Worm (Caenorhabditis elegans) whole organism, L1 larva: Measurements from ENCODE around the gene mlc-5.

ENCODE experiments used
- C04F5.9 ChIP-seq: sonication (generic microtip); optimal IDR thresholded peaks from 2 replicates; lab custom pipeline; 2016; ENCODE audit warnings: missing genetic modification characterization, missing compliant biosample characterization
- F16B12.6 ChIP-seq: fragments of 150-350 bp; optimal IDR thresholded peaks from 2 replicates; lab custom pipeline; 2014; ENCODE audit warnings: missing biosample characterization, missing genetic modification characterization
- aha-1 ChIP-seq: fragments of 150-350 bp; optimal IDR thresholded peaks from 2 replicates; lab custom pipeline; 2014; ENCODE audit warnings: missing biosample characterization, missing genetic modification characterization
- alr-1 ChIP-seq: fragments of 200-800 bp; sonication (Bioruptor generic); optimal IDR thresholded peaks from 2 replicates; lab custom pipeline; 2018; ENCODE audit warnings: borderline replicate concordance, mild to moderate bottlenecking, missing genetic modification characterization, missing compliant biosample characterization
- aly-2 ChIP-seq: fragments of 150-350 bp; optimal IDR thresholded peaks from 2 replicates; lab custom pipeline; 2014; ENCODE audit warnings: missing biosample characterization, missing genetic modification characterization
- ama-1 ChIP-seq: fragments of 150-350 bp; optimal IDR thresholded peaks from 2 replicates; lab custom pipeline; 2014
- blmp-1 ChIP-seq: fragments of 150-350 bp; optimal IDR thresholded peaks from 2 replicates; lab custom pipeline; 2014; ENCODE audit warnings: missing biosample characterization, missing genetic modification characterization
- ceh-8 ChIP-seq: fragments of 200-800 bp; sonication (Bioruptor generic); optimal IDR thresholded peaks from 2 replicates; lab custom pipeline; 2018; ENCODE audit warnings: mild to moderate bottlenecking, missing genetic modification characterization, moderate library complexity, missing compliant biosample characterization
- efl-1 ChIP-seq, 4 experiments: fragments of 150-350 bp; optimal IDR thresholded peaks in 3 of 4; peaks in 1 of 4; 1 replicate in 1 of 4; 2 replicates in 3 of 4; lab custom pipeline; 2014; ENCODE audit warnings: missing biosample characterization in 2 of 4, missing genetic modification characterization in 2 of 4, missing genetic modification reagents in 2 of 4
- efl-3 ChIP-seq: fragments of 200-800 bp; sonication (Bioruptor generic); optimal IDR thresholded peaks from 2 replicates; lab custom pipeline; 2018; ENCODE audit warnings: mild to moderate bottlenecking, missing genetic modification characterization, missing compliant biosample characterization
- egl-13 ChIP-seq: sonication (generic microtip); optimal IDR thresholded peaks from 2 replicates; lab custom pipeline; 2016; ENCODE audit warnings: missing genotype, missing genetic modification reagents, missing genetic modification characterization, missing compliant biosample characterization
- elt-3 ChIP-seq, 6 experiments: fragments of 150-350 bp in 1 of 6; sonication (generic microtip); optimal IDR thresholded peaks; 2 replicates each; lab custom pipeline; 2017 to 2018; ENCODE audit warnings: missing biosample characterization in 6 of 6, missing genetic modification characterization in 6 of 6, inconsistent platforms in 1 of 6
- ets-5 ChIP-seq: fragments of 200-800 bp; sonication (Bioruptor generic); IDR thresholded peaks from 2 replicates; pipeline ENCODE4 v1.3.6; 2022; ENCODE audit warnings: missing genetic modification characterization, missing compliant biosample characterization
- fkh-8 ChIP-seq: sonication (generic microtip); optimal IDR thresholded peaks from 2 replicates; lab custom pipeline; 2016; ENCODE audit warnings: mild to moderate bottlenecking, missing genetic modification characterization, missing compliant biosample characterization
- hlh-4 ChIP-seq: sonication (generic microtip); optimal IDR thresholded peaks from 2 replicates; lab custom pipeline; 2016; ENCODE audit warnings: mild to moderate bottlenecking, missing genetic modification characterization, missing compliant biosample characterization
- hpl-2 ChIP-seq: fragments of 150-350 bp; optimal IDR thresholded peaks from 2 replicates; lab custom pipeline; 2014; ENCODE audit warnings: missing biosample characterization, missing genetic modification reagents, missing genetic modification characterization
- irx-1 ChIP-seq: sonication (generic microtip); optimal IDR thresholded peaks from 2 replicates; lab custom pipeline; 2016; ENCODE audit warnings: missing genetic modification characterization, missing compliant biosample characterization
- isw-1 ChIP-seq: fragments of 200-800 bp; sonication (Bioruptor generic); IDR thresholded peaks from 2 replicates; pipeline ENCODE4 v1.3.6; 2022; ENCODE audit warnings: missing genetic modification characterization, missing compliant biosample characterization
- jun-1 ChIP-seq: fragments of 150-350 bp; optimal IDR thresholded peaks from 2 replicates; lab custom pipeline; 2014; ENCODE audit warnings: missing biosample characterization, missing genetic modification reagents, missing genetic modification characterization
- lin-13 ChIP-seq: fragments of 150-350 bp; optimal IDR thresholded peaks from 2 replicates; lab custom pipeline; 2014; ENCODE audit warnings: missing biosample characterization, missing genetic modification reagents, missing genetic modification characterization
- lin-14 ChIP-seq: fragments of 200-800 bp; sonication (Bioruptor generic); optimal IDR thresholded peaks from 2 replicates; lab custom pipeline; 2018; ENCODE audit warnings: mild to moderate bottlenecking, missing genetic modification characterization, moderate library complexity, missing compliant biosample characterization
- lin-15B ChIP-seq: fragments of 150-350 bp; sonication (generic microtip); optimal IDR thresholded peaks from 3 replicates; lab custom pipeline; 2014; ENCODE audit warnings: missing biosample characterization, missing genetic modification characterization
- lin-35 ChIP-seq, 2 experiments: fragments of 150-350 bp; optimal IDR thresholded peaks; 2 replicates each; lab custom pipeline; 2014; ENCODE audit warnings: missing biosample characterization in 2 of 2, missing genetic modification characterization in 2 of 2, missing genetic modification reagents in 2 of 2
- lin-39 ChIP-seq: fragments of 150-350 bp; optimal IDR thresholded peaks from 2 replicates; lab custom pipeline; 2014; ENCODE audit warnings: missing biosample characterization, missing genetic modification reagents, missing genetic modification characterization
- lir-3 ChIP-seq: sonication (generic microtip); optimal IDR thresholded peaks from 2 replicates; lab custom pipeline; 2016; ENCODE audit warnings: mild to moderate bottlenecking, missing genetic modification characterization, moderate library complexity, missing compliant biosample characterization; ENCODE audit not compliant: poor library complexity
- mab-9 ChIP-seq: fragments of 200-800 bp; sonication (Bioruptor generic); IDR thresholded peaks from 2 replicates; pipeline ENCODE4 v1.3.6; 2022; ENCODE audit warnings: missing genetic modification reagents, missing genetic modification characterization, missing compliant biosample characterization
- mef-2 ChIP-seq: fragments of 150-350 bp; optimal IDR thresholded peaks from 2 replicates; lab custom pipeline; 2014; ENCODE audit warnings: missing biosample characterization, missing genetic modification characterization
- mep-1 ChIP-seq: fragments of 150-350 bp; optimal IDR thresholded peaks from 2 replicates; lab custom pipeline; 2014; ENCODE audit warnings: missing biosample characterization, missing genetic modification characterization
- nhr-11 ChIP-seq: fragments of 150-350 bp; optimal IDR thresholded peaks from 2 replicates; lab custom pipeline; 2014; ENCODE audit warnings: missing biosample characterization, missing genetic modification characterization
- nhr-19 ChIP-seq: fragments of 200-800 bp; sonication (Bioruptor generic); conservative IDR thresholded peaks from 2 replicates; pipeline ENCODE4 v1.3.6; 2022; ENCODE audit warnings: missing genetic modification characterization, missing compliant biosample characterization
- nhr-237 ChIP-seq: fragments of 150-350 bp; optimal IDR thresholded peaks from 2 replicates; lab custom pipeline; 2014; ENCODE audit warnings: missing biosample characterization, missing genetic modification characterization
- nhr-47 ChIP-seq: sonication (generic microtip); optimal IDR thresholded peaks from 2 replicates; lab custom pipeline; 2016; ENCODE audit warnings: mild to moderate bottlenecking, missing genetic modification characterization, moderate library complexity, missing compliant biosample characterization
- nhr-71 ChIP-seq: sonication (generic microtip); optimal IDR thresholded peaks from 2 replicates; lab custom pipeline; 2016; ENCODE audit warnings: mild to moderate bottlenecking, missing genetic modification characterization, moderate library complexity, missing compliant biosample characterization
- nhr-76 ChIP-seq: sonication (generic microtip); optimal IDR thresholded peaks from 2 replicates; lab custom pipeline; 2017; ENCODE audit warnings: missing biosample characterization, missing genetic modification characterization
- nhr-84 ChIP-seq: sonication (generic microtip); optimal IDR thresholded peaks from 2 replicates; lab custom pipeline; 2017; ENCODE audit warnings: missing biosample characterization, missing genetic modification characterization
- nhr-90 ChIP-seq: sonication (generic microtip); optimal IDR thresholded peaks from 2 replicates; lab custom pipeline; 2016; ENCODE audit warnings: mild to moderate bottlenecking, missing genetic modification characterization, missing compliant biosample characterization; ENCODE audit not compliant: poor library complexity
- pqm-1 ChIP-seq: sonication (generic microtip); optimal IDR thresholded peaks from 3 replicates; lab custom pipeline; 2017; ENCODE audit warnings: missing biosample characterization, missing genetic modification characterization
- rnt-1 ChIP-seq: sonication (generic microtip); optimal IDR thresholded peaks from 2 replicates; lab custom pipeline; 2016; ENCODE audit warnings: mild to moderate bottlenecking, missing genetic modification characterization, moderate library complexity, missing compliant biosample characterization
- snpc-4 ChIP-seq: fragments of 150-350 bp; optimal IDR thresholded peaks from 2 replicates; lab custom pipeline; 2014; ENCODE audit warnings: missing biosample characterization, missing genetic modification characterization
- snu-23 ChIP-seq: sonication (generic microtip); optimal IDR thresholded peaks from 2 replicates; lab custom pipeline; 2016; ENCODE audit warnings: missing genetic modification characterization, missing compliant biosample characterization
- sox-4 ChIP-seq: sonication (generic microtip); optimal IDR thresholded peaks from 2 replicates; lab custom pipeline; 2016; ENCODE audit warnings: missing genetic modification characterization, missing compliant biosample characterization
- sptf-1 ChIP-seq: fragments of 150-350 bp; optimal IDR thresholded peaks from 2 replicates; lab custom pipeline; 2014; ENCODE audit warnings: missing biosample characterization, missing genetic modification characterization
- sup-37 ChIP-seq: fragments of 200-800 bp; sonication (Bioruptor generic); optimal IDR thresholded peaks from 2 replicates; lab custom pipeline; 2018; ENCODE audit warnings: mild to moderate bottlenecking, missing genetic modification characterization, missing compliant biosample characterization
- swsn-7 ChIP-seq: sonication (generic microtip); optimal IDR thresholded peaks from 2 replicates; lab custom pipeline; 2016; ENCODE audit warnings: missing genetic modification characterization, missing compliant biosample characterization
- tbx-2 ChIP-seq: sonication (generic microtip); optimal IDR thresholded peaks from 2 replicates; lab custom pipeline; 2016; ENCODE audit warnings: missing genetic modification characterization, missing compliant biosample characterization
- unc-130 ChIP-seq: fragments of 150-350 bp; optimal IDR thresholded peaks from 2 replicates; lab custom pipeline; 2017; ENCODE audit warnings: missing biosample characterization, missing genetic modification characterization, inconsistent platforms
- unc-30 ChIP-seq: sonication (generic microtip); optimal IDR thresholded peaks from 2 replicates; lab custom pipeline; 2017; ENCODE audit warnings: missing biosample characterization, missing genetic modification characterization
- unc-98 ChIP-seq: fragments of 200-800 bp; sonication (Bioruptor generic); IDR thresholded peaks from 2 replicates; pipeline ENCODE4 v1.3.6; 2022; ENCODE audit warnings: missing genetic modification characterization, missing compliant biosample characterization
- vab-15 ChIP-seq: sonication (generic microtip); optimal IDR thresholded peaks from 2 replicates; lab custom pipeline; 2017; ENCODE audit warnings: missing genotype, mild to moderate bottlenecking, missing genetic modification characterization, missing compliant biosample characterization
- xbp-1 ChIP-seq: sonication (generic microtip); optimal IDR thresholded peaks from 2 replicates; lab custom pipeline; 2016; ENCODE audit warnings: missing genetic modification characterization, missing compliant biosample characterization
- zag-1 ChIP-seq: fragments of 150-350 bp; optimal IDR thresholded peaks from 2 replicates; lab custom pipeline; 2014; ENCODE audit warnings: missing biosample characterization, missing genetic modification characterization
- zip-4 ChIP-seq: fragments of 200-800 bp; sonication (Bioruptor generic); optimal IDR thresholded peaks from 2 replicates; lab custom pipeline; 2018; ENCODE audit warnings: mild to moderate bottlenecking, missing genetic modification characterization, moderate library complexity, missing compliant biosample characterization
- ztf-4 ChIP-seq: fragments of 150-350 bp; optimal IDR thresholded peaks from 2 replicates; lab custom pipeline; 2014; ENCODE audit warnings: missing biosample characterization, missing genetic modification characterization

mlc-5 gene

DNA sequence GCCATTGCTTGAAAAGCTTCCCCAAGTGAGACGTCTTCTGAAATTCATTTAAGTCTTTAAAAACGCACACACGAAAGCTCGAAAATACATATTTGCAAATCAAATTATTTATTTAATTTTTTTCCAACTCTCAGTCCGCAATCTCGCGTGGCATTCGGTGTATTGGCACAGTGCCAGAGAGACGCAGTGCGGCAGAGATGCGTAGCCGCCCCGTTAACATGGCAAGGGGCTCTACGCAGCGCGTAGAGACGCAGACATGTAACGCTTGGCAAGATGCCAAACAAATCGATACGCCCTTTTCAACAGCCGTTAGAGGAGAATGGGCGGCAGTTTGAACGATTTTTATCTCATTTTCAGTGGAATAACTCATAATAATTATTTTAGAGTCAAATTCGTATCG is 20.4 kb downstream of the mlc-5 start, which contains the start of the genes drr-2 and set-16:
TSS of gene drr-2 (minus strand) at position 37 of the 400 bp plus-strand sequence.
TSS of gene set-16 (plus strand) at position 383 of the 400 bp plus-strand sequence.
- peak; percentile 68 for TF ChIP-seq vab-15
- peak; percentile 99 for TF ChIP-seq isw-1
- TF ChIP-seq ets-5 (GFP tag; lab: Robert Waterston, UW), result no peak
- TF ChIP-seq lin-13, result peak; percentile 99
- TF ChIP-seq sox-4 (tag; lab: Kevin White, UChicago), result peak; percentile 94
- peak; percentile 100 for TF ChIP-seq F16B12.6 (tag; lab: Kevin White, UChicago)
- TF ChIP-seq blmp-1 (tag; lab: Kevin White, UChicago), result no peak
- TF ChIP-seq lin-15B (tag; lab: Kevin White, UChicago), result peak; percentile 97
- peak; percentile 95 to 96 for TF ChIP-seq efl-1 (optimal IDR thresholded peaks at IDR 0.05; lab: Kevin White, UChicago)
- TF ChIP-seq efl-1 (GFP tag; optimal IDR thresholded peaks at IDR 0.05 in 1 of 2; lab: Kevin White, UChicago), result peak; percentile 89 to 99
- peak; percentile 98 for TF ChIP-seq jun-1
- TF ChIP-seq egl-13 (tag; lab: Kevin White, UChicago), result peak; percentile 98
- peak; percentile 95 for TF ChIP-seq hpl-2 (GFP tag; lab: Kevin White, UChicago)
- no peak for TF ChIP-seq alr-1 (tag; lab: Kevin White, UChicago)
- TF ChIP-seq nhr-47 (tag; lab: Kevin White, UChicago), result peak; percentile 99
- peak; percentile 99 for TF ChIP-seq lin-14 (GFP tag; lab: Kevin White, UChicago)
- peak; percentile 53 for TF ChIP-seq hlh-4 (tag; lab: Kevin White, UChicago)
- peak; percentile 98 for TF ChIP-seq unc-130 (tag; lab: Kevin White, UChicago)
- TF ChIP-seq C04F5.9 (tag; lab: Kevin White, UChicago), result peak; percentile 95
- TF ChIP-seq mef-2 (tag; lab: Kevin White, UChicago), result peak; percentile 85
- peak; percentile 96 for TF ChIP-seq aha-1
- peak; percentile 76 for TF ChIP-seq nhr-76 (tag; lab: Kevin White, UChicago)
- TF ChIP-seq nhr-84, result peak; percentile 1
- peak; percentile 96 for TF ChIP-seq ceh-8 (GFP tag; lab: Kevin White, UChicago)
- TF ChIP-seq unc-98 (GFP tag; lab: Robert Waterston, UW), result peak; percentile 95
- peak; percentile 91 for TF ChIP-seq snpc-4 (tag; lab: Kevin White, UChicago)
- peak; percentile 99 for TF ChIP-seq swsn-7
- TF ChIP-seq mab-9 (GFP tag; lab: Robert Waterston, UW), result peak; percentile 98
- peak; percentile 95 for TF ChIP-seq aly-2 (tag; lab: Kevin White, UChicago)
- TF ChIP-seq fkh-8, result peak; percentile 99
- peak; percentile 92 for TF ChIP-seq lin-39 (tag; lab: Kevin White, UChicago)
- TF ChIP-seq snu-23 (GFP tag; lab: Kevin White, UChicago), result peak; percentile 99
- TF ChIP-seq tbx-2 (tag; lab: Kevin White, UChicago), result peak; percentile 99
- TF ChIP-seq efl-3 (GFP tag; lab: Kevin White, UChicago), result peak; percentile 86
- peak; percentile 98 for TF ChIP-seq irx-1 (tag; lab: Kevin White, UChicago)
- no peak for TF ChIP-seq sptf-1 (tag; lab: Kevin White, UChicago)
- peak; percentile 100 for TF ChIP-seq nhr-71 (tag; lab: Kevin White, UChicago)
- peak; percentile 99 for TF ChIP-seq nhr-19 (GFP tag; lab: Robert Waterston, UW)
- TF ChIP-seq zip-4 (GFP tag; lab: Kevin White, UChicago), result peak; percentile 94
- TF ChIP-seq ama-1, result peak; percentile 48
- TF ChIP-seq lin-35 (GFP tag; optimal IDR thresholded peaks at IDR 0.05; lab: Kevin White, UChicago), result peak; percentile 94 to 97
- TF ChIP-seq elt-3 (tag; optimal IDR thresholded peaks at IDR 0.05; lab: Kevin White, UChicago), result peak in 3 of 6 experiments; percentile 94 to 98 (median 95)
- peak; percentile 98 for TF ChIP-seq xbp-1
- peak; percentile 27 for TF ChIP-seq pqm-1 (tag; lab: Kevin White, UChicago)
- peak; percentile 99 for TF ChIP-seq nhr-90
- peak; percentile 96 for TF ChIP-seq sup-37 (GFP tag; lab: Kevin White, UChicago)
- peak; percentile 55 for TF ChIP-seq unc-30 (tag; lab: Kevin White, UChicago)
- peak; percentile 99 for TF ChIP-seq mep-1 (tag; lab: Kevin White, UChicago)
- peak; percentile 96 for TF ChIP-seq nhr-237 (tag; lab: Kevin White, UChicago)
- peak; percentile 85 for TF ChIP-seq zag-1 (tag; lab: Kevin White, UChicago)
- TF ChIP-seq lir-3, result peak; percentile 92
- peak; percentile 97 for TF ChIP-seq nhr-11 (tag; lab: Kevin White, UChicago)
- TF ChIP-seq rnt-1, result peak; percentile 98
- peak; percentile 98 for TF ChIP-seq ztf-4 (tag; lab: Kevin White, UChicago)
